Fruit fly (Drosophila melanogaster) whole organism, embryonic: ENCODE results near the gene chb.

Experiments
- Bdp1 ChIP-seq: fragments of 200-800 bp; sonication (Bioruptor generic); optimal IDR thresholded peaks from 3 replicates; lab custom pipeline; 2016; ENCODE audit warnings: missing biosample characterization, missing genetic modification characterization
- Blimp-1 ChIP-seq: fragments of 200-800 bp; sonication (Bioruptor generic); optimal IDR thresholded peaks from 3 replicates; lab custom pipeline; 2018; ENCODE audit warnings: missing biosample characterization, missing genetic modification characterization, mild to moderate bottlenecking, moderate library complexity, missing genetic modification reagents
- Bteb2 ChIP-seq: fragments of 200-800 bp; sonication (Bioruptor generic); optimal IDR thresholded peaks from 2 replicates; lab custom pipeline; 2016; ENCODE audit warnings: missing biosample characterization, missing genetic modification characterization
- CG11456 ChIP-seq: fragments of 200-800 bp; sonication (Bioruptor generic); IDR thresholded peaks from 3 replicates; pipeline ENCODE4 v1.3.6; 2022; ENCODE audit warnings: missing biosample characterization, missing genetic modification characterization
- CG12391 ChIP-seq: fragments of 200-800 bp; sonication (Bioruptor generic); optimal IDR thresholded peaks from 3 replicates; lab custom pipeline; 2018; ENCODE audit warnings: missing biosample characterization, mild to moderate bottlenecking, missing genetic modification characterization, moderate library complexity
- CG13775 ChIP-seq: fragments of 200-800 bp; sonication (Bioruptor generic); optimal IDR thresholded peaks from 3 replicates; lab custom pipeline; 2017; ENCODE audit warnings: missing biosample characterization, mild to moderate bottlenecking, missing genetic modification characterization
- CG14710 ChIP-seq: fragments of 200-800 bp; sonication (Bioruptor generic); optimal IDR thresholded peaks from 3 replicates; lab custom pipeline; 2019; ENCODE audit warnings: missing biosample characterization, mild to moderate bottlenecking, missing genetic modification characterization, moderate library complexity
- CG15696 ChIP-seq: fragments of 200-800 bp; sonication (Bioruptor generic); optimal IDR thresholded peaks from 2 replicates; lab custom pipeline; 2019; ENCODE audit warnings: missing biosample characterization, mild to moderate bottlenecking, missing genetic modification characterization, moderate library complexity
- CG17612 ChIP-seq: fragments of 200-800 bp; sonication (Bioruptor generic); IDR thresholded peaks from 2 replicates; pipeline ENCODE4 v1.3.6; 2022; ENCODE audit warnings: missing biosample characterization, missing genetic modification characterization
- CG18476 ChIP-seq: fragments of 200-800 bp; sonication (Bioruptor generic); optimal IDR thresholded peaks from 2 replicates; lab custom pipeline; 2016; ENCODE audit warnings: missing biosample characterization, mild to moderate bottlenecking, missing genetic modification characterization
- CG2120 ChIP-seq: fragments of 200-800 bp; sonication (Bioruptor generic); optimal IDR thresholded peaks from 3 replicates; lab custom pipeline; 2016; ENCODE audit warnings: missing biosample characterization, missing genetic modification characterization
- CG2129 ChIP-seq: fragments of 200-800 bp; sonication (Bioruptor generic); IDR thresholded peaks from 2 replicates; pipeline ENCODE4 v1.3.6; 2022; ENCODE audit warnings: missing biosample characterization, missing genetic modification characterization; ENCODE audit not compliant: partially characterized antibody
- CG4424 ChIP-seq: fragments of 200-800 bp; sonication (Bioruptor generic); optimal IDR thresholded peaks from 3 replicates; lab custom pipeline; 2016; ENCODE audit warnings: missing biosample characterization, missing genetic modification characterization
- CG4707 ChIP-seq: fragments of 200-800 bp; sonication (Bioruptor generic); optimal IDR thresholded peaks from 2 replicates; lab custom pipeline; 2018; ENCODE audit warnings: missing biosample characterization, mild to moderate bottlenecking, missing genetic modification characterization, moderate library complexity
- CG7839 ChIP-seq: fragments of 200-800 bp; sonication (Bioruptor generic); optimal IDR thresholded peaks from 3 replicates; lab custom pipeline; 2018; ENCODE audit warnings: missing biosample characterization, mild to moderate bottlenecking, missing genetic modification characterization, moderate library complexity
- CG8089 ChIP-seq: fragments of 200-800 bp; sonication (Bioruptor generic); optimal IDR thresholded peaks from 3 replicates; lab custom pipeline; 2016; ENCODE audit warnings: missing biosample characterization, missing genetic modification characterization
- CG9932 ChIP-seq: fragments of 200-800 bp; sonication (Bioruptor generic); IDR thresholded peaks from 2 replicates; pipeline ENCODE4 v1.3.6; 2022; ENCODE audit warnings: missing biosample characterization, missing genetic modification characterization
- CTCF ChIP-seq: fragments of 200-800 bp; sonication (Bioruptor generic); optimal IDR thresholded peaks from 2 replicates; lab custom pipeline; 2017; ENCODE audit warnings: missing biosample characterization, mild to moderate bottlenecking, missing genetic modification characterization, moderate library complexity
- Chrac-16 ChIP-seq: fragments of 200-800 bp; sonication (Bioruptor generic); optimal IDR thresholded peaks from 3 replicates; lab custom pipeline; 2016; ENCODE audit warnings: missing biosample characterization, missing genetic modification characterization
- Dip2 ChIP-seq: fragments of 200-800 bp; sonication (Bioruptor generic); IDR thresholded peaks from 2 replicates; pipeline ENCODE4 v1.3.6; 2022; ENCODE audit warnings: missing biosample characterization, missing genetic modification characterization
- Ets65A ChIP-seq: fragments of 200-800 bp; sonication (Bioruptor generic); peaks from one replicate; lab custom pipeline; 2016; ENCODE audit warnings: missing biosample characterization, missing genetic modification characterization
- Fer3 ChIP-seq: fragments of 200-800 bp; sonication (Bioruptor generic); optimal IDR thresholded peaks from 2 replicates; lab custom pipeline; 2018; ENCODE audit warnings: missing biosample characterization, mild to moderate bottlenecking, missing genetic modification characterization, moderate library complexity
- HLHmδ ChIP-seq: fragments of 200-800 bp; sonication (Bioruptor generic); optimal IDR thresholded peaks from 2 replicates; lab custom pipeline; 2018; ENCODE audit warnings: missing biosample characterization, mild to moderate bottlenecking, missing genetic modification characterization, moderate library complexity
- HmgZ ChIP-seq: fragments of 200-800 bp; sonication (Bioruptor generic); optimal IDR thresholded peaks from 2 replicates; lab custom pipeline; 2018; ENCODE audit warnings: missing biosample characterization, mild to moderate bottlenecking, missing genetic modification characterization
- NfI ChIP-seq: fragments of 200-800 bp; sonication (Bioruptor generic); optimal IDR thresholded peaks from 3 replicates; lab custom pipeline; 2018; ENCODE audit warnings: missing biosample characterization, mild to moderate bottlenecking, missing genetic modification characterization, moderate library complexity
- Rx ChIP-seq: fragments of 200-800 bp; sonication (Bioruptor generic); IDR thresholded peaks from 2 replicates; pipeline ENCODE4 v1.3.6; 2022; ENCODE audit warnings: missing biosample characterization, missing genetic modification characterization
- Sry-β ChIP-seq: fragments of 200-800 bp; sonication (Bioruptor generic); optimal IDR thresholded peaks from 2 replicates; lab custom pipeline; 2018; ENCODE audit warnings: missing biosample characterization, mild to moderate bottlenecking, missing genetic modification characterization, moderate library complexity
- TFAM ChIP-seq: fragments of 200-800 bp; sonication (Bioruptor generic); optimal IDR thresholded peaks from 2 replicates; lab custom pipeline; 2017; ENCODE audit warnings: missing biosample characterization, missing genetic modification characterization, inconsistent platforms
- Vsx1 ChIP-seq: fragments of 200-800 bp; sonication (Bioruptor generic); optimal IDR thresholded peaks from 2 replicates; lab custom pipeline; 2017; ENCODE audit warnings: missing biosample characterization, mild to moderate bottlenecking, missing genetic modification characterization, missing genetic modification reagents
- Xrp1 ChIP-seq: fragments of 200-800 bp; sonication (Bioruptor generic); IDR thresholded peaks from 2 replicates; pipeline ENCODE4 v1.3.6; 2022; ENCODE audit warnings: missing biosample characterization, missing genetic modification characterization
- YL-1 ChIP-seq: fragments of 200-800 bp; sonication (Bioruptor generic); optimal IDR thresholded peaks from 3 replicates; lab custom pipeline; 2017; ENCODE audit warnings: missing biosample characterization, mild to moderate bottlenecking, missing genetic modification characterization
- ac ChIP-seq: fragments of 200-800 bp; sonication (Bioruptor generic); optimal IDR thresholded peaks from 3 replicates; lab custom pipeline; 2017; ENCODE audit warnings: missing biosample characterization, mild to moderate bottlenecking, missing genetic modification characterization
- ato ChIP-seq: fragments of 200-800 bp; sonication (Bioruptor generic); IDR thresholded peaks from 2 replicates; pipeline ENCODE4 v1.3.6; 2022; ENCODE audit warnings: missing biosample characterization, missing genetic modification characterization; ENCODE audit not compliant: partially characterized antibody
- br ChIP-seq: fragments of >200 bp; optimal IDR thresholded peaks from 2 replicates; lab custom pipeline; 2017
- cg ChIP-seq: fragments of 200-800 bp; sonication (Bioruptor generic); optimal IDR thresholded peaks from 3 replicates; lab custom pipeline; 2019; ENCODE audit warnings: missing biosample characterization, mild to moderate bottlenecking, missing genetic modification characterization, moderate library complexity
- danr ChIP-seq: fragments of 200-800 bp; sonication (Bioruptor generic); IDR thresholded peaks from 2 replicates; pipeline ENCODE4 v1.3.6; 2022; ENCODE audit warnings: missing biosample characterization, missing genetic modification characterization
- dimm ChIP-seq: fragments of 200-800 bp; sonication (Bioruptor generic); IDR thresholded peaks from 2 replicates; pipeline ENCODE4 v1.3.6; 2022; ENCODE audit warnings: missing biosample characterization, missing genetic modification characterization
- exex ChIP-seq: fragments of 200-800 bp; sonication (Bioruptor generic); optimal IDR thresholded peaks from 4 replicates; lab custom pipeline; 2018; ENCODE audit warnings: missing biosample characterization, mild to moderate bottlenecking, missing genetic modification characterization, moderate library complexity
- gem ChIP-seq: fragments of 200-800 bp; sonication (Bioruptor generic); optimal IDR thresholded peaks from 2 replicates; lab custom pipeline; 2019; ENCODE audit warnings: missing biosample characterization, mild to moderate bottlenecking, missing genetic modification characterization, moderate library complexity
- grau ChIP-seq: fragments of 200-800 bp; optimal IDR thresholded peaks from 3 replicates; lab custom pipeline; 2019; ENCODE audit warnings: missing biosample characterization, mild to moderate bottlenecking, missing genetic modification characterization, moderate library complexity
- jumu ChIP-seq: fragments of 200-800 bp; sonication (Bioruptor generic); optimal IDR thresholded peaks from 3 replicates; lab custom pipeline; 2016; ENCODE audit warnings: missing biosample characterization, missing genetic modification characterization
- klu ChIP-seq: fragments of 200-800 bp; sonication (Bioruptor generic); IDR thresholded peaks from 2 replicates; pipeline ENCODE4 v1.3.6; 2022; ENCODE audit warnings: missing biosample characterization, missing genetic modification characterization
- lilli ChIP-seq: fragments of 200-800 bp; sonication (Bioruptor generic); optimal IDR thresholded peaks from 3 replicates; lab custom pipeline; 2016; ENCODE audit warnings: missing biosample characterization, missing genetic modification characterization
- luna ChIP-seq: fragments of 200-800 bp; sonication (Bioruptor generic); optimal IDR thresholded peaks from 2 replicates; lab custom pipeline; 2016; ENCODE audit warnings: missing biosample characterization, missing genetic modification characterization
- nmo ChIP-seq: fragments of 200-800 bp; sonication (Bioruptor generic); optimal IDR thresholded peaks from 2 replicates; lab custom pipeline; 2018; ENCODE audit warnings: missing biosample characterization, mild to moderate bottlenecking, missing genetic modification characterization, moderate library complexity
- pum ChIP-seq: fragments of 200-800 bp; sonication (Bioruptor generic); optimal IDR thresholded peaks from 2 replicates; lab custom pipeline; 2016; ENCODE audit warnings: missing biosample characterization, missing genetic modification characterization
- run ChIP-seq: fragments of 200-800 bp; sonication (Bioruptor generic); optimal IDR thresholded peaks from 3 replicates; lab custom pipeline; 2018; ENCODE audit warnings: missing biosample characterization, mild to moderate bottlenecking, missing genetic modification characterization
- sens ChIP-seq: fragments of 200-800 bp; sonication (Bioruptor generic); peaks from one replicate; lab custom pipeline; 2016; ENCODE audit warnings: missing biosample characterization, missing genetic modification characterization
- sim ChIP-seq: fragments of 200-800 bp; sonication (Bioruptor generic); IDR thresholded peaks from 2 replicates; pipeline ENCODE4 v1.3.6; 2022; ENCODE audit warnings: missing biosample characterization, missing genetic modification characterization
- stwl ChIP-seq: fragments of 200-800 bp; sonication (Bioruptor generic); optimal IDR thresholded peaks from 3 replicates; lab custom pipeline; 2018; ENCODE audit warnings: missing biosample characterization, mild to moderate bottlenecking, missing genetic modification characterization, moderate library complexity
- tio ChIP-seq: fragments of 200-800 bp; sonication (Bioruptor generic); optimal IDR thresholded peaks from 2 replicates; lab custom pipeline; 2017; ENCODE audit warnings: missing biosample characterization, missing genetic modification characterization, inconsistent platforms
- toy ChIP-seq: fragments of 200-800 bp; sonication (Bioruptor generic); IDR thresholded peaks from 2 replicates; pipeline ENCODE4 v1.3.6; 2022; ENCODE audit warnings: missing biosample characterization, missing genetic modification characterization

Gene chb

dm6 chr3L:21130839-21131410 lies 41.7 kb upstream of the chb start, which contains the start of gene ko (continued):
- TF ChIP-seq Blimp-1 (GFP tag; lab: Kevin White, UChicago) (peak; percentile 65), HLHmδ (peak; percentile 60), Xrp1 (GFP tag; lab: Robert Waterston, UW) (peak; percentile 67), danr (GFP tag; lab: Robert Waterston, UW) (no peak), Ets65A (GFP tag; lab: Kevin White, UChicago) (no peak), Dip2 (GFP tag; lab: Robert Waterston, UW) (no peak), br (lab: Kevin White, UChicago) (no peak), luna (no peak), CG15696 (tag; lab: Kevin White, UChicago) (peak; percentile 60), YL-1 (no peak), run (tag; lab: Kevin White, UChicago) (no peak), CG2120 (GFP tag; lab: Kevin White, UChicago) (no peak), grau (tag; lab: Kevin White, UChicago) (no peak), stwl (tag; lab: Kevin White, UChicago) (no peak), Sry-β (no peak), Bteb2 (GFP tag; lab: Kevin White, UChicago) (no peak), CG8089 (GFP tag; lab: Kevin White, UChicago) (peak; percentile 41), Rx (GFP tag; lab: Robert Waterston, UW) (no peak), HmgZ (tag; lab: Kevin White, UChicago) (no peak), sens (peak; percentile 93), CG2129 (GFP tag; lab: Robert Waterston, UW) (no peak), exex (no peak), ac (GFP tag; lab: Kevin White, UChicago) (peak; percentile 9), klu (GFP tag; lab: Robert Waterston, UW) (no peak), CG17612 (GFP tag; lab: Robert Waterston, UW) (no peak), sim (peak; percentile 47; the same call in 1 of the 2 replicates), CG12391 (tag; lab: Kevin White, UChicago) (peak; percentile 5), Bdp1 (GFP tag; lab: Kevin White, UChicago) (no peak), NfI (GFP tag; lab: Kevin White, UChicago) (peak; percentile 5), tio (GFP tag; lab: Kevin White, UChicago) (no peak), Fer3 (tag; lab: Kevin White, UChicago) (peak; percentile 26), Chrac-16 (GFP tag; lab: Kevin White, UChicago) (no peak), ato (no peak), toy (GFP tag; lab: Robert Waterston, UW) (no peak), CG7839 (no peak), lilli (GFP tag; lab: Kevin White, UChicago) (no peak), CG4424 (no peak), cg (GFP tag; lab: Kevin White, UChicago) (peak; percentile 55), pum (GFP tag; lab: Kevin White, UChicago) (no peak), CG13775 (GFP tag; lab: Kevin White, UChicago) (no peak), CG9932 (no peak), Vsx1 (no peak), CG11456 (GFP tag; lab: Robert Waterston, UW) (no peak), CG18476 (GFP tag; lab: Kevin White, UChicago) (no peak), dimm (no peak), TFAM (no peak), nmo (GFP tag; lab: Kevin White, UChicago) (no peak), CG4707 (GFP tag; lab: Kevin White, UChicago) (peak; percentile 71), gem (tag; lab: Kevin White, UChicago) (no peak), CG14710 (tag; lab: Kevin White, UChicago) (peak; percentile 12), jumu (GFP tag; lab: Kevin White, UChicago) (peak; percentile 13), CTCF (GFP tag; lab: Kevin White, UChicago) (no peak)
